Fruit fly (Drosophila melanogaster): ENCODE data around the gene Or65b.

dm6 chr3L:6322680-6323079 is 2.7 kb upstream of the Or65b start:
- no peak for TF ChIP-seq sima (GFP tag; optimal IDR thresholded peaks at IDR 0.05)
- TF ChIP-seq vnd (GFP tag; IDR thresholded peaks at IDR 0.05; ENCODE audit: partially characterized antibody) = no peak
- no peak for TF ChIP-seq CG8359 (GFP tag; optimal IDR thresholded peaks at IDR 0.05; ENCODE audit: borderline replicate concordance)
- TF ChIP-seq Ets65A (GFP tag) = peak; percentile 58
